Fruit fly (Drosophila melanogaster): ENCODE measurements around the gene kmr.

kmr gene

DNA sequence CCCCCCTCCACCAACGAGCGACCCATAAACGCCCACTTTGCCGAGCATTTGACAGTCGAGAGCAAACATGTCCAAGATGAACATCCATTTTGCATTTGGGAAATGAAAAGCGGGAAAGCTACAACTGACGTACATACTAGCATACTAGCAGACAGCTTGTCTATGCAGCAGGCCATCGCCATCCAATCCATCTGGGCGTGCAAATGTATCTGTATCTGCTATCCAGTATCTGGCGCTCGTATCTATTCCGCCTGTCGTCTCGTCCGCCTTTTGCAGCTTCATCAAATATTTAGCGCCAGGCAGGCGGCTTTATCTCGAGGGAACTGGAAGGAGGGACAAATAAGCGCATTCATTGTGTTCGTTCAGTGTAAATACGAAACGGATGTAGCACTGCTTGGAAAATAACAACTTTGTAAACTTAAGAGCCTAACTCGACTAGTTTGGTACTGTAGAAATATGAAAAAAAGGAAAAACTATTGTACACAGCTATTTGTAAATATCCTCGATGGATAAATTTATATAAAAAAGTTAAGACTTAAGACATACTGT, 949 bp upstream of the kmr start:
- no peak for TF ChIP-seq CG14050 (GFP tag; IDR thresholded peaks at IDR 0.05)
- no peak for TF ChIP-seq CG11560 (tag; IDR thresholded peaks at IDR 0.05)
- no peak for TF ChIP-seq Bteb2 (GFP tag; optimal IDR thresholded peaks at IDR 0.05)
- TF ChIP-seq odd (GFP tag; optimal IDR thresholded peaks at IDR 0.05): no peak
- TF ChIP-seq Atf-2 (GFP tag; optimal IDR thresholded peaks at IDR 0.05): no peak
- TF ChIP-seq CG12391 (tag; optimal IDR thresholded peaks at IDR 0.05): no peak
- TF ChIP-seq CG17829 (tag; optimal IDR thresholded peaks at IDR 0.05): no peak
- TF ChIP-seq CG10959 (GFP tag; IDR thresholded peaks at IDR 0.05): no peak
- peak; percentile 62 for TF ChIP-seq CG31365 (tag; optimal IDR thresholded peaks at IDR 0.05)
- TF ChIP-seq Max (GFP tag; optimal IDR thresholded peaks at IDR 0.05): no peak
- no peak for TF ChIP-seq CG4617 (GFP tag; optimal IDR thresholded peaks at IDR 0.05; ENCODE audit: borderline replicate concordance)
- no peak for TF ChIP-seq TFAM (GFP tag; optimal IDR thresholded peaks at IDR 0.05)
- no peak for TF ChIP-seq crp (GFP tag; optimal IDR thresholded peaks at IDR 0.05)
- no peak for TF ChIP-seq CG1832 (GFP tag; optimal IDR thresholded peaks at IDR 0.05)
- no peak for TF ChIP-seq Six4 (GFP tag; optimal IDR thresholded peaks at IDR 0.05)
- TF ChIP-seq CG2199 (GFP tag; IDR thresholded peaks at IDR 0.05): 0 out of 3 replicates have a peak, but pooled peaks have one; percentile 52
- TF ChIP-seq Eip74EF (GFP tag; optimal IDR thresholded peaks at IDR 0.05): no peak
- TF ChIP-seq Dad (GFP tag; optimal IDR thresholded peaks at IDR 0.05): no peak
- TF ChIP-seq danr (GFP tag; IDR thresholded peaks at IDR 0.05): no peak
- 0 out of 3 replicates have a peak, but pooled peaks have one; percentile 11 for TF ChIP-seq dysf (GFP tag; IDR thresholded peaks at IDR 0.05)
- TF ChIP-seq CG18476 (GFP tag; optimal IDR thresholded peaks at IDR 0.05): no peak
- no peak for TF ChIP-seq repo (GFP tag; optimal IDR thresholded peaks at IDR 0.05)
- no peak for TF ChIP-seq HLHmδ (GFP tag; optimal IDR thresholded peaks at IDR 0.05)
- no peak for TF ChIP-seq wor (GFP tag; IDR thresholded peaks at IDR 0.05)
- TF ChIP-seq aop (GFP tag; IDR thresholded peaks at IDR 0.05): 0 out of 2 replicates have a peak, but pooled peaks have one; percentile 60
- TF ChIP-seq ci (GFP tag; IDR thresholded peaks at IDR 0.05): 0 out of 3 replicates have a peak, but pooled peaks have one; percentile 62
- TF ChIP-seq CG17802 (tag; optimal IDR thresholded peaks at IDR 0.05): peak; percentile 26
- TF ChIP-seq schlank (tag; optimal IDR thresholded peaks at IDR 0.05): no peak
- no peak for TF ChIP-seq Taf1 (GFP tag; IDR thresholded peaks at IDR 0.05)
- peak; percentile 14 for TF ChIP-seq CG33557 (GFP tag; optimal IDR thresholded peaks at IDR 0.05)
- no peak for TF ChIP-seq gsb-n (tag; optimal IDR thresholded peaks at IDR 0.05)
- TF ChIP-seq Dip3 (GFP tag; optimal IDR thresholded peaks at IDR 0.05): no peak
- 0 out of 2 replicates have a peak, but pooled peaks have one; percentile 25 for TF ChIP-seq Drgx (GFP tag; IDR thresholded peaks at IDR 0.05)
- peak; percentile 12 for TF ChIP-seq sqz (GFP tag; optimal IDR thresholded peaks at IDR 0.05)
- TF ChIP-seq nerfin-2 (GFP tag; IDR thresholded peaks at IDR 0.05; ENCODE audit: partially characterized antibody): no peak
- TF ChIP-seq CG5953 (GFP tag; IDR thresholded peaks at IDR 0.05): peak; percentile 47; the same call in 1 of the 2 replicates
- TF ChIP-seq ranshi (GFP tag; IDR thresholded peaks at IDR 0.05): no peak
- no peak for TF ChIP-seq eyg (GFP tag; optimal IDR thresholded peaks at IDR 0.05)
- TF ChIP-seq GATAe (GFP tag; conservative IDR thresholded peaks at IDR 0.05): no peak
- no peak for TF ChIP-seq CG10979 (tag; optimal IDR thresholded peaks at IDR 0.05)
- TF ChIP-seq CG12104 (GFP tag; optimal IDR thresholded peaks at IDR 0.05): no peak
- TF ChIP-seq CG16863 (GFP tag; optimal IDR thresholded peaks at IDR 0.05): no peak
- TF ChIP-seq CG34422 (GFP tag; IDR thresholded peaks at IDR 0.05): no peak
- TF ChIP-seq Oli (tag; optimal IDR thresholded peaks at IDR 0.05): no peak
- TF ChIP-seq CG7786 (GFP tag; optimal IDR thresholded peaks at IDR 0.05): no peak
- peak; percentile 13 for TF ChIP-seq fd64A (GFP tag; optimal IDR thresholded peaks at IDR 0.05)
- TF ChIP-seq CG4282 (GFP tag; optimal IDR thresholded peaks at IDR 0.05): no peak
- peak; percentile 10 for TF ChIP-seq ATbp (GFP tag; optimal IDR thresholded peaks at IDR 0.05)
- no peak for TF ChIP-seq unpg (GFP tag; optimal IDR thresholded peaks at IDR 0.05)
- no peak for TF ChIP-seq Sin3A (optimal IDR thresholded peaks at IDR 0.05)
- no peak for TF ChIP-seq grn (GFP tag; optimal IDR thresholded peaks at IDR 0.05)
